Worm (Caenorhabditis elegans): ENCODE measurements around the gene D2096.10.

Gene D2096.10

DNA sequence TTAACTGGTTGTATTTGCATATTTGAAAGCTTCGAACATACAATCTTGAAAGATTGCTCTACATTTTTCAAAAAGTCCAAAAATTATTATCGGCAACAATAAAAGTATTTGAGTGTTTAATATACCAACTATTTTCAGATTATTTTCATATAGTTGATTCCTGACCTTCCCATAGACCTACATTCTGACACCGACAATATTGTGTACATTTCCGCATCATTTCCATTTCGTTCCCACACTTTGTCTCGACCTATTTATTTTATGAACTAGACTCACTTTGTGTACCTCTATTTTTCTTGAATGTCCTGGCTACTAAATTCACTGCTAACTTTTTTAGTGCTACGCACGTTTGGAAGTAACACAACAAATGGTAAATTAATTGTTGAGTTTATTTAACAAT is 46.7 kb downstream of the D2096.10 start, which contains the start of gene lgc-5:
Gene lgc-5, plus strand, starts transcription at position 301 of the 400 bp plus-strand sequence.
- TF ChIP-seq mls-2 (tag; optimal IDR thresholded peaks at IDR 0.05) = no peak
- no peak for TF ChIP-seq elt-1 (tag; optimal IDR thresholded peaks at IDR 0.05; ENCODE audit: borderline replicate concordance, insufficient read depth)
- no peak for TF ChIP-seq unc-62 (GFP tag; optimal IDR thresholded peaks at IDR 0.05)
- TF ChIP-seq nhr-28 (tag; optimal IDR thresholded peaks at IDR 0.05) = no peak
- TF ChIP-seq nhr-76 (tag; optimal IDR thresholded peaks at IDR 0.05) = no peak
- TF ChIP-seq cnd-1 (tag; optimal IDR thresholded peaks at IDR 0.05) = no peak
- no peak for TF ChIP-seq ces-1 (GFP tag; optimal IDR thresholded peaks at IDR 0.05)

DNA sequence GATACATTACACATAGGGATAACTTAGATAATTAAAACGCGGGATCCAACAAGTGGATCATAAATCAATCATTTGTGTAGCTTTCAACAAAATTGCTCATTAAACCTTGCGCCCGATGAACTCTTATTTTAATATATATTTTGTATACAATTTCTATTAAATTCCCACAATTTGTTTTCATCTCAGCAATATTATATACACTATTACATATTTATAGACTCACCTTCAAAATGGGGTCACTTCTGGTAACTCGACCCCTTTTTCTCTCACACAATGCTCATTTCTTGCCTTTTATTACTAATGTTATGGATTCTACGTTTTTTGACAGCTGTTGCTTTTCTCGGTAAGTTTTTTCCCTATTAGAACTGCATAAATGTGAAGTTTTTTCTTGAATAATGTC is 49.4 kb downstream of the D2096.10 start, which contains the start of gene lgc-6:
Gene lgc-6, plus strand, starts transcription at position 301 of the 400 bp plus-strand sequence.
- TF ChIP-seq nhr-28 (tag; optimal IDR thresholded peaks at IDR 0.05) (no peak), unc-39 (tag; optimal IDR thresholded peaks at IDR 0.05) (no peak), unc-62 (GFP tag; optimal IDR thresholded peaks at IDR 0.05) (no peak), M03D4.4 (tag; optimal IDR thresholded peaks at IDR 0.05) (no peak), unc-120 (tag; optimal IDR thresholded peaks at IDR 0.05; ENCODE audit: poor library complexity, severe bottlenecking) (no peak), ceh-43 (GFP tag; optimal IDR thresholded peaks at IDR 0.05) (no peak), tbx-8 (GFP tag; optimal IDR thresholded peaks at IDR 0.05) (no peak), ceh-83 (GFP tag; optimal IDR thresholded peaks at IDR 0.05) (no peak), ham-2 (GFP tag; optimal IDR thresholded peaks at IDR 0.05) (no peak), pha-4 (tag; optimal IDR thresholded peaks at IDR 0.05) (no peak), lsy-2 (tag; optimal IDR thresholded peaks at IDR 0.05) (no peak), mab-5 (tag; optimal IDR thresholded peaks at IDR 0.05) (no peak), sem-2 (GFP tag; optimal IDR thresholded peaks at IDR 0.05) (no peak), hlh-1 (tag; optimal IDR thresholded peaks at IDR 0.05) (no peak), nhr-76 (tag; optimal IDR thresholded peaks at IDR 0.05) (no peak)
